Worm (Caenorhabditis elegans) whole organism, L2 larva: Measurements from ENCODE around the gene pals-30.

Experiments
- aly-2 ChIP-seq: fragments of 150-350 bp; optimal IDR thresholded peaks from 2 replicates; lab custom pipeline; 2014; ENCODE audit warnings: missing biosample characterization, missing genetic modification characterization
- ama-1 ChIP-seq: fragments of 150-350 bp; optimal IDR thresholded peaks from 2 replicates; lab custom pipeline; 2018; ENCODE audit warnings: inconsistent platforms
- mbf-1 ChIP-seq: sonication (generic microtip); optimal IDR thresholded peaks from 2 replicates; lab custom pipeline; 2017; ENCODE audit warnings: missing biosample characterization, missing genetic modification characterization
- ztf-11 ChIP-seq: sonication (generic microtip); optimal IDR thresholded peaks from 2 replicates; lab custom pipeline; 2017; ENCODE audit warnings: missing biosample characterization, missing genetic modification characterization

ce11 chrIV:14562649-14563268, 11.0 kb upstream of the pals-30 start:
- TF ChIP-seq aly-2 (no peak), mbf-1 (no peak), ztf-11 (no peak), ama-1 (no peak)
